Worm (Caenorhabditis elegans) whole organism, L2 larva: ENCODE data around the gene F32E10.9.

ENCODE experiments used
- C34F6.9 ChIP-seq: fragments of 150-350 bp; optimal IDR thresholded peaks from 2 replicates; lab custom pipeline; 2014; ENCODE audit warnings: missing biosample characterization, missing genetic modification characterization
- F13H6.1 ChIP-seq: sonication (generic microtip); optimal IDR thresholded peaks from 2 replicates; lab custom pipeline; 2016; ENCODE audit warnings: missing genetic modification characterization, missing compliant biosample characterization
- R02D3.7 ChIP-seq: fragments of 150-350 bp; optimal IDR thresholded peaks from 2 replicates; lab custom pipeline; 2014; ENCODE audit warnings: missing biosample characterization, missing genetic modification characterization
- Y55F3AM.14 ChIP-seq: fragments of 200-800 bp; sonication (Bioruptor generic); optimal IDR thresholded peaks from 2 replicates; lab custom pipeline; 2018; ENCODE audit warnings: mild to moderate bottlenecking, missing genetic modification characterization, missing compliant biosample characterization
- ZK546.5 ChIP-seq: sonication (generic microtip); optimal IDR thresholded peaks from 2 replicates; lab custom pipeline; 2017; ENCODE audit warnings: missing biosample characterization, missing genetic modification characterization
- alr-1 ChIP-seq: fragments of 150-350 bp; optimal IDR thresholded peaks from 2 replicates; lab custom pipeline; 2014; ENCODE audit warnings: missing biosample characterization, missing genetic modification characterization
- aly-2 ChIP-seq: fragments of 150-350 bp; optimal IDR thresholded peaks from 2 replicates; lab custom pipeline; 2014; ENCODE audit warnings: missing biosample characterization, missing genetic modification characterization
- ama-1 ChIP-seq: fragments of 150-350 bp; optimal IDR thresholded peaks from 2 replicates; lab custom pipeline; 2018; ENCODE audit warnings: inconsistent platforms
- blmp-1 ChIP-seq: sonication (generic microtip); optimal IDR thresholded peaks from 2 replicates; lab custom pipeline; 2017; ENCODE audit warnings: missing genetic modification characterization, mild to moderate bottlenecking, missing compliant biosample characterization, antibody characterized with exemption, moderate library complexity; ENCODE audit not compliant: insufficient read depth
- ceh-16 ChIP-seq: fragments of 150-350 bp; optimal IDR thresholded peaks from 2 replicates; lab custom pipeline; 2014; ENCODE audit warnings: missing biosample characterization, missing genetic modification characterization
- ceh-82 ChIP-seq: fragments of 150-350 bp; optimal IDR thresholded peaks from 2 replicates; lab custom pipeline; 2014; ENCODE audit warnings: missing biosample characterization, missing genetic modification characterization
- crh-2 ChIP-seq: sonication (generic microtip); optimal IDR thresholded peaks from 2 replicates; lab custom pipeline; 2017; ENCODE audit warnings: missing biosample characterization, missing genetic modification characterization
- dmd-4 ChIP-seq: sonication (generic microtip); optimal IDR thresholded peaks from 2 replicates; lab custom pipeline; 2017; ENCODE audit warnings: missing biosample characterization, missing genetic modification characterization
- egl-27 ChIP-seq: sonication (generic microtip); optimal IDR thresholded peaks from 3 replicates; lab custom pipeline; 2017; ENCODE audit warnings: missing biosample characterization, missing genetic modification reagents, missing genetic modification characterization
- elt-1 ChIP-seq: fragments of 150-350 bp; optimal IDR thresholded peaks from 2 replicates; lab custom pipeline; 2014; ENCODE audit warnings: missing biosample characterization, missing genetic modification characterization
- elt-3 ChIP-seq: sonication (generic microtip); optimal IDR thresholded peaks from 2 replicates; lab custom pipeline; 2017; ENCODE audit warnings: missing biosample characterization, missing genetic modification characterization
- fos-1 ChIP-seq: fragments of 150-350 bp; optimal IDR thresholded peaks from 2 replicates; lab custom pipeline; 2014; ENCODE audit warnings: missing biosample characterization, missing genetic modification characterization
- gmeb-1 ChIP-seq: fragments of 150-350 bp; optimal IDR thresholded peaks from 2 replicates; lab custom pipeline; 2014; ENCODE audit warnings: missing biosample characterization, missing genetic modification characterization
- lin-11 ChIP-seq: fragments of 150-350 bp; sonication (generic microtip); optimal IDR thresholded peaks from 2 replicates; lab custom pipeline; 2014; ENCODE audit warnings: missing biosample characterization, missing genetic modification characterization, inconsistent platforms, mixed read lengths
- lin-13 ChIP-seq: fragments of 150-350 bp; optimal IDR thresholded peaks from 2 replicates; lab custom pipeline; 2014; ENCODE audit warnings: missing biosample characterization, missing genetic modification reagents, missing genetic modification characterization
- lsy-2 ChIP-seq, 2 experiments: fragments of 150-350 bp in 1 of 2; sonication (generic microtip) in 1 of 2; optimal IDR thresholded peaks; 2 replicates each; lab custom pipeline; 2014 to 2017; ENCODE audit warnings: missing biosample characterization in 2 of 2, missing genetic modification characterization in 2 of 2
- mab-5 ChIP-seq: fragments of 150-350 bp; optimal IDR thresholded peaks from 2 replicates; lab custom pipeline; 2014; ENCODE audit warnings: missing biosample characterization, missing genetic modification characterization
- mbf-1 ChIP-seq: sonication (generic microtip); optimal IDR thresholded peaks from 2 replicates; lab custom pipeline; 2017; ENCODE audit warnings: missing biosample characterization, missing genetic modification characterization
- nhr-11 ChIP-seq: fragments of 150-350 bp; optimal IDR thresholded peaks from 2 replicates; lab custom pipeline; 2014; ENCODE audit warnings: missing biosample characterization, missing genetic modification characterization
- nhr-12 ChIP-seq: fragments of 150-350 bp; optimal IDR thresholded peaks from 2 replicates; lab custom pipeline; 2014; ENCODE audit warnings: missing biosample characterization, missing genetic modification characterization
- nhr-129 ChIP-seq: fragments of 150-350 bp; optimal IDR thresholded peaks from 2 replicates; lab custom pipeline; 2014; ENCODE audit warnings: missing biosample characterization, missing genetic modification characterization
- nhr-21 ChIP-seq: fragments of 150-350 bp; optimal IDR thresholded peaks from 2 replicates; lab custom pipeline; 2014; ENCODE audit warnings: missing biosample characterization, missing genetic modification characterization
- nhr-23 ChIP-seq: fragments of 150-350 bp; optimal IDR thresholded peaks from 2 replicates; lab custom pipeline; 2014; ENCODE audit warnings: missing biosample characterization, missing genetic modification reagents, missing genetic modification characterization
- nhr-237 ChIP-seq: fragments of 150-350 bp; optimal IDR thresholded peaks from 2 replicates; lab custom pipeline; 2014; ENCODE audit warnings: missing biosample characterization, missing genetic modification characterization
- nhr-25 ChIP-seq: fragments of 150-350 bp; sonication (generic microtip); optimal IDR thresholded peaks from 3 replicates; lab custom pipeline; 2014; ENCODE audit warnings: missing biosample characterization, missing genetic modification characterization
- nhr-77 ChIP-seq: fragments of 150-350 bp; optimal IDR thresholded peaks from 2 replicates; lab custom pipeline; 2014; ENCODE audit warnings: missing biosample characterization, missing genetic modification characterization
- peb-1 ChIP-seq: fragments of 150-350 bp; optimal IDR thresholded peaks from 2 replicates; lab custom pipeline; 2014; ENCODE audit warnings: missing biosample characterization, missing genetic modification characterization
- sem-4 ChIP-seq: fragments of 150-350 bp; optimal IDR thresholded peaks from 2 replicates; lab custom pipeline; 2014; ENCODE audit warnings: missing biosample characterization, missing genetic modification reagents, missing genetic modification characterization
- skn-1 ChIP-seq: sonication (generic microtip); optimal IDR thresholded peaks from 2 replicates; lab custom pipeline; 2017; ENCODE audit warnings: missing biosample characterization, missing genetic modification characterization
- sma-3 ChIP-seq: sonication (generic microtip); optimal IDR thresholded peaks from 2 replicates; lab custom pipeline; 2016; ENCODE audit warnings: missing genetic modification reagents, missing genetic modification characterization, missing compliant biosample characterization
- snpc-4 ChIP-seq: fragments of 150-350 bp; optimal IDR thresholded peaks from 2 replicates; lab custom pipeline; 2014; ENCODE audit warnings: missing biosample characterization, missing genetic modification characterization
- unc-39 ChIP-seq: fragments of 150-350 bp; optimal IDR thresholded peaks from 2 replicates; lab custom pipeline; 2014; ENCODE audit warnings: missing biosample characterization, missing genetic modification characterization
- unc-55 ChIP-seq: fragments of 150-350 bp; sonication (generic microtip); optimal IDR thresholded peaks from 3 replicates; lab custom pipeline; 2014; ENCODE audit warnings: missing biosample characterization, missing genetic modification reagents, missing genetic modification characterization
- unc-62 ChIP-seq: fragments of 150-350 bp; optimal IDR thresholded peaks from 2 replicates; lab custom pipeline; 2014; ENCODE audit warnings: missing biosample characterization, missing genetic modification reagents, missing genetic modification characterization
- zag-1 ChIP-seq: fragments of 150-350 bp; optimal IDR thresholded peaks from 2 replicates; lab custom pipeline; 2014; ENCODE audit warnings: missing biosample characterization, missing genetic modification characterization
- ztf-1 ChIP-seq: fragments of 200-800 bp; sonication (Bioruptor generic); conservative IDR thresholded peaks from 2 replicates; pipeline ENCODE4 v1.3.6; 2022; ENCODE audit warnings: missing genetic modification characterization, missing compliant biosample characterization
- ztf-11 ChIP-seq: sonication (generic microtip); optimal IDR thresholded peaks from 2 replicates; lab custom pipeline; 2017; ENCODE audit warnings: missing biosample characterization, missing genetic modification characterization
- ztf-4 ChIP-seq: fragments of 150-350 bp; optimal IDR thresholded peaks from 2 replicates; lab custom pipeline; 2014; ENCODE audit warnings: missing biosample characterization, missing genetic modification characterization

The F32E10.9 gene

DNA sequence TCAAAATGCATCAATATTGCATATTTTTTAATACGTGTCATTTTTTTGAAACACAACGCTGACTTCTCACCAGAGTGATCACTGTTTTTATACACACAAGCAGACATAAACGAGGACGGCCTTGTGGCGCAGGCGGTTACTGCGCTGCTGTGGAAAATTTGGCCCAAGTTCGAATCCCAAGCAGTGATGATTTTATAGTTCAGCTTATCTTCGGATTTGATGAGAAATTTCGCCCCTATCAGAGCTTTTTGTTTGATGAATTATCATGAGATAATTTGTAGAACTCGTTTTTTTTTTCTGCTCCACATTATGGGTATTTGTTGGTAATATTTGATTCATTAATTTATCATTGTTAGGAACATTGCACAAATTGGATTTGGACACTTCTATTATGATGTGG lies 10.2 kb upstream of the F32E10.9 start (continued):
- no peak for TF ChIP-seq nhr-12 (tag; lab: Kevin White, UChicago)
- no peak for TF ChIP-seq nhr-237 (tag; lab: Kevin White, UChicago)
- peak; percentile 10 for TF ChIP-seq lin-11 (tag; lab: Kevin White, UChicago)
- no peak for TF ChIP-seq R02D3.7 (tag; lab: Kevin White, UChicago)
- TF ChIP-seq unc-39 (tag; lab: Kevin White, UChicago): no peak
- peak; percentile 59 for TF ChIP-seq nhr-25 (tag; lab: Kevin White, UChicago)
- TF ChIP-seq peb-1: no peak
- peak; percentile 45 for TF ChIP-seq zag-1
- no peak for TF ChIP-seq ceh-82
- peak; percentile 51 for TF ChIP-seq ztf-4
- TF ChIP-seq Y55F3AM.14 (GFP tag; lab: Kevin White, UChicago): peak; percentile 70

ce11 chrIV:7568593-7568992 lies 4.8 kb upstream of the F32E10.9 start, which contains the start of gene clec-180:
TSS of gene clec-180 (plus strand) at chrIV:7568893.
- TF ChIP-seq fos-1 (tag; lab: Kevin White, UChicago): no peak
- TF ChIP-seq peb-1: no peak
- no peak for TF ChIP-seq snpc-4 (tag; lab: Kevin White, UChicago)
- no peak for TF ChIP-seq ztf-11
- no peak for TF ChIP-seq ama-1 (lab: Kevin White, UChicago)
- no peak for TF ChIP-seq F13H6.1 (tag; lab: Kevin White, UChicago)
- TF ChIP-seq ztf-1: no peak
- no peak for TF ChIP-seq elt-3 (tag; lab: Kevin White, UChicago)
- no peak for TF ChIP-seq C34F6.9 (tag; lab: Kevin White, UChicago)
- TF ChIP-seq aly-2 (tag; lab: Kevin White, UChicago): no peak
- TF ChIP-seq elt-1: no peak
- no peak for TF ChIP-seq lsy-2 (tag; optimal IDR thresholded peaks at IDR 0.05; lab: Kevin White, UChicago)

DNA sequence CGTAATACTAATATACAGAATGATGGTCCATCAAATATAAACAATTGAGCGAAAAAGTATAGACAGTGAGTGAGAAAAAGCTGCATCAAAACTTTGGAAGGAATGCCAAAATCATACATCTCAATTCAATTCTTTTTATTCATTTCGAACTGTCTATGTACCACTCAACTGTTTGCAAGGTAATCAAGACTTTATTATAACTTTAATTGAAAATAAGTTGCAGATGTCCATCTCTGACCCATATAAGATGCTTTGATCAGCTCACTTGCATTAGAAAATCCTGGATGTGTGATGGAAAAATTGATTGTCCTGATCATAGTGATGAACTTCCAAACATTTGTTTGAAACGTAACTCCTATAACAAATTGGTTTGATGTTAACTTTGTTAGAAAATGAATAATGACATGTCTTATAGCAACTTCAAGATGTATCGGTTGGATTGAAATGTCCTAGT lies 3.8 kb upstream of the F32E10.9 start, which contains the start of gene F32E10.8:
F32E10.8 (plus strand) TSS at position 51 of the 454 bp plus-strand sequence.
- TF ChIP-seq ztf-4 (no peak), nhr-23 (no peak), crh-2 (tag; lab: Kevin White, UChicago) (no peak), nhr-12 (tag; lab: Kevin White, UChicago) (no peak), dmd-4 (tag; lab: Kevin White, UChicago) (no peak), mbf-1 (no peak), F13H6.1 (tag; lab: Kevin White, UChicago) (no peak), ama-1 (lab: Kevin White, UChicago) (no peak), C34F6.9 (tag; lab: Kevin White, UChicago) (no peak), nhr-11 (tag; lab: Kevin White, UChicago) (no peak), nhr-237 (tag; lab: Kevin White, UChicago) (no peak), R02D3.7 (tag; lab: Kevin White, UChicago) (no peak)

DNA sequence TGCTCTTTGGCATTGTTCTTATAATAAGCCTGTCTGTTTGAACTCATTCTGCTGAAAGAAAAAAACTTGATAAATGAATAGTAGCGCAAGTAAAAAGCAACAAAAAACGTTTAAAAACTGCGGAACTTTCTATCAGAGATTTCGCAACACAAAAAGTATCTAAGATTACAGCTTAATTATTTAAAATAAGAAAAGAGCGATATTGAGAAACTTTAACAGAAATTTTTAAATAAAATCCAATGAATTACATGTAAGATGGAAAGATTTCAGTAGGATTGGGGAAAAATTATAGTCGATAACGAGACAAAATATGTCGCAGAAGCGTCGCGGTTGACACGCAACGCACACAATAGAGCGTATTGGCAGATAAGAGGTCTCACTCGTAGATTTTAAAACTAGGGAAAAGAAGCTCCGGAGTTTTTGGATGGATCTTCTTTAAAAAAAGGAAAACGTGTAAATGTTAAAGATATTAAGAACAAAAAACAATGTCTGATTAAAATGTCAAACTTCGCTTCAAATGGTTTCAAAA lies 2.1 kb downstream of the F32E10.9 start, which contains the start of gene ima-3:
ima-3 (minus strand) TSS at position 51 of the 529 bp plus-strand sequence.
- no peak for TF ChIP-seq nhr-77 (tag; lab: Kevin White, UChicago)
- TF ChIP-seq lin-13 (GFP tag; lab: Kevin White, UChicago): peak; percentile 53
- TF ChIP-seq snpc-4 (tag; lab: Kevin White, UChicago): no peak
- TF ChIP-seq gmeb-1 (tag; lab: Kevin White, UChicago): peak; percentile 33
- peak; percentile 78 for TF ChIP-seq unc-55 (GFP tag; lab: Kevin White, UChicago)
- peak; percentile 60 for TF ChIP-seq sem-4 (tag; lab: Kevin White, UChicago)
- TF ChIP-seq R02D3.7 (tag; lab: Kevin White, UChicago): no peak
- no peak for TF ChIP-seq nhr-21 (tag; lab: Kevin White, UChicago)
- TF ChIP-seq fos-1 (tag; lab: Kevin White, UChicago): no peak
- TF ChIP-seq ZK546.5 (tag; lab: Kevin White, UChicago): no peak
- TF ChIP-seq nhr-23: no peak
- TF ChIP-seq blmp-1 (tag; lab: Kevin White, UChicago): no peak
- peak; percentile 52 for TF ChIP-seq crh-2 (tag; lab: Kevin White, UChicago)
- TF ChIP-seq elt-1: no peak
- no peak for TF ChIP-seq alr-1 (tag; lab: Kevin White, UChicago)
- TF ChIP-seq ztf-11: no peak
- no peak for TF ChIP-seq mab-5 (tag; lab: Kevin White, UChicago)
- TF ChIP-seq sma-3 (GFP tag; lab: Kevin White, UChicago): no peak
- TF ChIP-seq zag-1: peak; percentile 22
- no peak for TF ChIP-seq nhr-237 (tag; lab: Kevin White, UChicago)
- TF ChIP-seq ztf-1: no peak
- TF ChIP-seq mbf-1: no peak
- no peak for TF ChIP-seq skn-1 (tag; lab: Kevin White, UChicago)
- TF ChIP-seq Y55F3AM.14 (GFP tag; lab: Kevin White, UChicago): no peak
- TF ChIP-seq elt-3 (tag; lab: Kevin White, UChicago): no peak
- no peak for TF ChIP-seq dmd-4 (tag; lab: Kevin White, UChicago)
- TF ChIP-seq lin-11 (tag; lab: Kevin White, UChicago): no peak
- peak in 1 of 2 experiments; percentile 66 for TF ChIP-seq lsy-2 (tag; optimal IDR thresholded peaks at IDR 0.05; lab: Kevin White, UChicago)
- TF ChIP-seq C34F6.9 (tag; lab: Kevin White, UChicago): peak; percentile 67
- TF ChIP-seq ama-1 (lab: Kevin White, UChicago): no peak
- no peak for TF ChIP-seq unc-62 (GFP tag; lab: Kevin White, UChicago)
- TF ChIP-seq nhr-129 (tag; lab: Kevin White, UChicago): peak; percentile 71
- no peak for TF ChIP-seq egl-27 (tag; lab: Kevin White, UChicago)
- no peak for TF ChIP-seq ceh-82
- TF ChIP-seq aly-2 (tag; lab: Kevin White, UChicago): no peak
- TF ChIP-seq ceh-16: no peak
- TF ChIP-seq F13H6.1 (tag; lab: Kevin White, UChicago): no peak
- TF ChIP-seq nhr-25 (tag; lab: Kevin White, UChicago): no peak
- no peak for TF ChIP-seq peb-1
